Worm (Caenorhabditis elegans) whole organism, L2 larva: ENCODE data around the gene kel-10.

Source experiments
- R02D3.7 ChIP-seq: fragments of 150-350 bp; optimal IDR thresholded peaks from 2 replicates; lab custom pipeline; 2014; ENCODE audit warnings: missing biosample characterization, missing genetic modification characterization
- fos-1 ChIP-seq: fragments of 150-350 bp; optimal IDR thresholded peaks from 2 replicates; lab custom pipeline; 2014; ENCODE audit warnings: missing biosample characterization, missing genetic modification characterization
- lsy-2 ChIP-seq, 2 experiments: fragments of 150-350 bp in 1 of 2; sonication (generic microtip) in 1 of 2; optimal IDR thresholded peaks; 2 replicates each; lab custom pipeline; 2014 to 2017; ENCODE audit warnings: missing biosample characterization in 2 of 2, missing genetic modification characterization in 2 of 2
- nhr-77 ChIP-seq: fragments of 150-350 bp; optimal IDR thresholded peaks from 2 replicates; lab custom pipeline; 2014; ENCODE audit warnings: missing biosample characterization, missing genetic modification characterization

kel-10 gene

DNA sequence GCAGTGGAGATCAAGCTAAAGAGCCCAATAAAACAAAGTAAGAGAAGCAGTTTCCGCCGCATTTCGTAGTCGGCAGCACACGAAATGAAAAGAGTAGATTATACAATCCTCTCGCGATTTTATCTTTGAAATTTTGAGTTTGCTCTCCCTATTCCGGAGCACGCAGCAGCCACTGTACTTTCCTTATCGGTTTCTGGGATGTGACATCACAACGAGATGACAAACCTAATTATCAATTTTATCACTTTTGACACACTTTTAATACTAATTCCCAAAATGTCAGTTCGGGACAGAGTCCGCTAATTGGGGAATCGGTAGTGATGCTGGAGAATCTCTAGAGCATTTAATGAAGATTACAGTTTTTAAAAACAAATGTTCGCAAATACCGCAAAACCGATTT lies 51.6 kb downstream of the kel-10 start, which contains the start of gene T16G12.1:
T16G12.1 (minus strand) TSS at position 176 of the 400 bp plus-strand sequence.
- no peak for TF ChIP-seq nhr-77 (tag; lab: Kevin White, UChicago)
- TF ChIP-seq lsy-2 (tag; optimal IDR thresholded peaks at IDR 0.05; lab: Kevin White, UChicago), result no peak
- no peak for TF ChIP-seq R02D3.7 (tag; lab: Kevin White, UChicago)
- TF ChIP-seq fos-1, result peak; percentile 94
